Fruit fly (Drosophila melanogaster) whole organism, pupa: ENCODE measurements around the gene mthl9.
A peak's percentile ranks its signal among the peaks of the same experiment; 100 is the strongest.

Experiments
- CG10348 ChIP-seq: fragments of 200-800 bp; sonication (Bioruptor generic); IDR thresholded peaks from 2 replicates; pipeline ENCODE4 v1.3.6; 2022; ENCODE audit warnings: missing biosample characterization, missing genetic modification characterization
- CG12605 ChIP-seq: fragments of 200-800 bp; sonication (Bioruptor generic); IDR thresholded peaks from 2 replicates; pipeline ENCODE4 v1.3.6; 2022; ENCODE audit warnings: missing biosample characterization, missing genetic modification characterization
- CG13204 ChIP-seq: fragments of 200-800 bp; sonication (Bioruptor generic); optimal IDR thresholded peaks from 2 replicates; lab custom pipeline; 2018; ENCODE audit warnings: missing biosample characterization, mild to moderate bottlenecking, missing genetic modification characterization, moderate library complexity
- CG14655 ChIP-seq: fragments of 200-800 bp; sonication (Bioruptor generic); optimal IDR thresholded peaks from 3 replicates; lab custom pipeline; 2017; ENCODE audit warnings: mild to moderate bottlenecking, missing biosample characterization, missing genetic modification reagents, missing genetic modification characterization
- CG15710 ChIP-seq: fragments of 200-800 bp; sonication (Bioruptor generic); optimal IDR thresholded peaks from 2 replicates; lab custom pipeline; 2018; ENCODE audit warnings: missing biosample characterization, mild to moderate bottlenecking, missing genetic modification characterization, moderate library complexity
- CG17806 ChIP-seq: fragments of 200-800 bp; sonication (Bioruptor generic); optimal IDR thresholded peaks from 2 replicates; lab custom pipeline; 2018; ENCODE audit warnings: missing biosample characterization, mild to moderate bottlenecking, missing genetic modification characterization, moderate library complexity
- CG32121 ChIP-seq: fragments of 200-800 bp; sonication (Bioruptor generic); IDR thresholded peaks from 2 replicates; pipeline ENCODE4 v1.3.6; 2022; ENCODE audit warnings: missing biosample characterization, missing genetic modification characterization
- CG34367 ChIP-seq: fragments of 200-800 bp; sonication (Bioruptor generic); optimal IDR thresholded peaks from 2 replicates; lab custom pipeline; 2018; ENCODE audit warnings: missing biosample characterization, mild to moderate bottlenecking, missing genetic modification characterization
- CG4496 ChIP-seq: fragments of 200-800 bp; sonication (Bioruptor generic); IDR thresholded peaks from 3 replicates; pipeline ENCODE4 v1.3.6; 2022; ENCODE audit warnings: missing biosample characterization, missing genetic modification characterization
- CG8159 ChIP-seq: fragments of 200-800 bp; sonication (Bioruptor generic); optimal IDR thresholded peaks from 3 replicates; lab custom pipeline; 2018; ENCODE audit warnings: missing biosample characterization, mild to moderate bottlenecking, missing genetic modification characterization, moderate library complexity
- CG8301 ChIP-seq: fragments of 200-800 bp; sonication (Bioruptor generic); optimal IDR thresholded peaks from 2 replicates; lab custom pipeline; 2018; ENCODE audit warnings: missing biosample characterization, mild to moderate bottlenecking, missing genetic modification characterization
- CG9948 ChIP-seq: fragments of 200-800 bp; sonication (Bioruptor generic); optimal IDR thresholded peaks from 2 replicates; lab custom pipeline; 2018; ENCODE audit warnings: missing biosample characterization, mild to moderate bottlenecking, missing genetic modification characterization, moderate library complexity
- D1 ChIP-seq: fragments of 200-800 bp; sonication (Bioruptor generic); optimal IDR thresholded peaks from 2 replicates; lab custom pipeline; 2018; ENCODE audit warnings: missing biosample characterization, mild to moderate bottlenecking, missing genetic modification characterization, moderate library complexity
- EcR ChIP-seq: fragments of 200-800 bp; sonication (Bioruptor generic); optimal IDR thresholded peaks from 3 replicates; lab custom pipeline; 2019; ENCODE audit warnings: missing biosample characterization, missing genetic modification characterization, mild to moderate bottlenecking, moderate library complexity, missing genetic modification reagents
- Ets98B ChIP-seq: fragments of 200-800 bp; sonication (Bioruptor generic); IDR thresholded peaks from 2 replicates; pipeline ENCODE4 v1.3.6; 2022; ENCODE audit warnings: missing biosample characterization, missing genetic modification characterization
- Pif1A ChIP-seq: fragments of 200-800 bp; sonication (Bioruptor generic); optimal IDR thresholded peaks from 3 replicates; lab custom pipeline; 2016; ENCODE audit warnings: missing biosample characterization, missing genetic modification characterization
- Pif1B ChIP-seq: fragments of 200-800 bp; sonication (Bioruptor generic); optimal IDR thresholded peaks from 3 replicates; lab custom pipeline; 2016; ENCODE audit warnings: missing biosample characterization, missing genetic modification characterization
- Snoo ChIP-seq: fragments of 200-800 bp; sonication (Bioruptor generic); optimal IDR thresholded peaks from 3 replicates; lab custom pipeline; 2017; ENCODE audit warnings: missing biosample characterization, mild to moderate bottlenecking, missing genetic modification characterization, inconsistent platforms
- fd96Ca ChIP-seq: fragments of 200-800 bp; sonication (Bioruptor generic); IDR thresholded peaks from 3 replicates; pipeline ENCODE4 v1.3.6; 2022; ENCODE audit warnings: missing biosample characterization, missing genetic modification characterization
- gl ChIP-seq: fragments of 200-800 bp; sonication (Bioruptor generic); optimal IDR thresholded peaks from 2 replicates; lab custom pipeline; 2018; ENCODE audit warnings: missing biosample characterization, mild to moderate bottlenecking, missing genetic modification characterization
- rn ChIP-seq: fragments of 200-800 bp; sonication (Bioruptor generic); IDR thresholded peaks from 2 replicates; pipeline ENCODE4 v1.3.6; 2022; ENCODE audit warnings: missing biosample characterization, missing genetic modification characterization

mthl9 gene

DNA sequence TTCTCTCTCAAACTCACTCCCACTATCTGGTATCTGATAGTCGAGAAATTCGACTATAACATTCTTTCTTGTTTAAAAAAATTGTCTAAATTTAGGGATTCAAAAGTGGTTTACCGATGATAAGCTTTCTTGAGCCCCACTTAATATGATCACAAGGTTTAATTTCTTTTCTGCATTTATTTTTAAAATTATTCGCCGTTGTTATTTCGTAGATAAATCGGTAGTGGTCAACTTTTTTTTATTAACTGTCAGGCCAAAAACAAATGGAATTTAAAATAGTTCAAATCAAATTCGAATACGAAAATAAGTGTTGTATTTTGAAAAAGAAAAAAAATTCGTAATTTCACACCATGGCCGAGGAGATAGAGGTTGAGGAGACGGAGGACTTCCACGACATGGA is 25.6 kb upstream of the mthl9 start, which contains the start of gene Roc1b:
TSS of gene Roc1b (plus strand) at position 301 of the 400 bp plus-strand sequence.
- TF ChIP-seq CG32121 (GFP tag; lab: Robert Waterston, UW): no peak
- TF ChIP-seq, all 21 proteins: peak for 0

DNA sequence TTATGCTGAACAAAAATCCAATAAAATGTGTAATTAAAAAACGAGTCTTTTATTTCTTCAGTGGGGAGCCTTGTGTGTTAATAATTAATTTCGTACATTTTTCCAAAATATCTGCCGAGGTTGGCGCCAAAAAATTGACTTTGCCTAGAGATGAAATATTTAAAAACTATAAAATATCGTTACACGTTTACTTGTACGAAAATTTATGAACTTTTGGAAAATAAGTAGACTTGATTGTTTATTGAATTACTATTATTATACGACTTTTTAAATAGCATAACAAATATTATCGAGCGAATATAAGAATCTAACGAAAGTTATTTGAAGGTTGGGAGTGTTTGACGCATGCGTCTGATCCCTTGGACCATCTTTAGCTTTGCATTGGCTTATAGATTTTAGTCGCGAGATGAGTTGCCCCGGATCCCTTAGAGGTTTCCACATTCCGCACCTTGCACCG is 23.9 kb upstream of the mthl9 start, which contains the start of gene CG1231:
TSS of gene CG1231 (plus strand) at position 407 of the 457 bp plus-strand sequence.
- TF ChIP-seq fd96Ca (GFP tag; lab: Robert Waterston, UW): no peak
- no peak for TF ChIP-seq CG15710 (tag; lab: Kevin White, UChicago)
- TF ChIP-seq CG8159: no peak
- TF ChIP-seq CG14655 (GFP tag; lab: Kevin White, UChicago): no peak
- TF ChIP-seq CG13204: no peak
- TF ChIP-seq Snoo (tag; lab: Kevin White, UChicago): no peak
- no peak for TF ChIP-seq rn (GFP tag; lab: Robert Waterston, UW)
- TF ChIP-seq gl (tag; lab: Kevin White, UChicago): no peak
- TF ChIP-seq Pif1A (GFP tag; lab: Kevin White, UChicago): no peak
- TF ChIP-seq CG32121 (GFP tag; lab: Robert Waterston, UW): no peak
- no peak for TF ChIP-seq D1 (tag; lab: Kevin White, UChicago)
- TF ChIP-seq Ets98B (GFP tag; lab: Robert Waterston, UW): no peak

DNA sequence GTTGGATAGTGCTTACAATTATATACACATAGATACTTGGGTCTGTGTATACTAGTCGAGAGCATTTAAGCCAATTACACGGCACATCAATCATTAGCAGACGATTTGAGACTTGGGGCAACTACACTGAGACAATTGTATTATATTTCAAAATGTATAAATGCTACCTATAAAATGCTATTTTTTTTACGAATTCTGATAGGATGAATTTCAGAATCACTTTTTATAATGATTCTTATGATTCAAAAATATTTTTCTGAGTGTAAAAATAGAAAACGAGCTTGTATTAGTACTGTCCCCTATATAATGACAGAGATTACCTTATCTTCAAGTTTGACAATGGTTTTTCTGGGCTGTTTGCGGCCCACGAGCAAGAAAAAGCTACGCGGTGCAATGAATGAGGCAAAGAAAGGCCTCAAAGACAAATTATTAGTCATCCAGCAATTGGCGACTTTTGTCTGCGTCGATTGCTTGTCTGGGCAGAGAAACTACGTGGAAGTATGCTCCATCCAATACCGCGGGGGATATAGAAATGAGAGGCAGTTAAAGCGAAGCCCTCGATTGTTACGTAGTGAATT is 18.6 kb upstream of the mthl9 start:
- no peak for TF ChIP-seq CG8159
- TF ChIP-seq CG32121 (GFP tag; lab: Robert Waterston, UW): peak; percentile 82
- TF ChIP-seq Pif1A (GFP tag; lab: Kevin White, UChicago): no peak
- no peak for TF ChIP-seq fd96Ca (GFP tag; lab: Robert Waterston, UW)
- peak; percentile 39; the same call in 1 of the 2 replicates for TF ChIP-seq rn (GFP tag; lab: Robert Waterston, UW)
- TF ChIP-seq CG34367: no peak
- TF ChIP-seq Pif1B (GFP tag; lab: Kevin White, UChicago): no peak
- TF ChIP-seq CG8301 (tag; lab: Kevin White, UChicago): no peak
- TF ChIP-seq CG17806 (tag; lab: Kevin White, UChicago): peak; percentile 50
- peak; percentile 72 for TF ChIP-seq CG12605 (GFP tag; lab: Robert Waterston, UW)
- TF ChIP-seq EcR: no peak
- TF ChIP-seq D1 (tag; lab: Kevin White, UChicago): no peak
- TF ChIP-seq CG13204: no peak
- TF ChIP-seq Ets98B (GFP tag; lab: Robert Waterston, UW): peak; percentile 63
- TF ChIP-seq CG10348 (GFP tag; lab: Robert Waterston, UW): no peak
- TF ChIP-seq Snoo (tag; lab: Kevin White, UChicago): no peak
- TF ChIP-seq CG14655 (GFP tag; lab: Kevin White, UChicago): no peak
- TF ChIP-seq CG15710 (tag; lab: Kevin White, UChicago): peak; percentile 8
- peak; percentile 71 for TF ChIP-seq CG9948 (tag; lab: Kevin White, UChicago)
- peak; percentile 82 for TF ChIP-seq CG4496 (GFP tag; lab: Robert Waterston, UW)
- TF ChIP-seq gl (tag; lab: Kevin White, UChicago): no peak

DNA sequence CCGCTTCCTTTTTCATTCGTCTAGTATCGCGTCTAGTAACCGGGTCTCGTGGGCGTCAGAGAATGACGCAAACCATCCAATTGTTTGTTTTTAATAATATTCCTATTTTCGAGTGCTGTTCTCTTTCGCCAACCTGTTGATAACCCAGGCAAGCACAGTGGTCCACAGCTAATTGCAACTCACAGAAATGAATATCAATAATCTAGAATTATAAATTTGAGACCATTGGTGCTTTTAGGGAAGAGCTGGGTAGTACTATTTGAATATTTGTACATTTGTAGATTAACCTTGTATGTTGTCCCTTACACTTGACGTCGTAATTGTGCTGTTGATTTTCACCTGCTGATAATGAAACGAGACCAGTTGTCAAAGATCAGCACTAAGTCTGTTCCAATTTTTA is 17.6 kb upstream of the mthl9 start:
- no peak for TF ChIP-seq CG17806 (tag; lab: Kevin White, UChicago)
- TF ChIP-seq D1 (tag; lab: Kevin White, UChicago): no peak
- TF ChIP-seq CG4496 (GFP tag; lab: Robert Waterston, UW): no peak
- TF ChIP-seq, all 21 proteins: peak for 0

DNA sequence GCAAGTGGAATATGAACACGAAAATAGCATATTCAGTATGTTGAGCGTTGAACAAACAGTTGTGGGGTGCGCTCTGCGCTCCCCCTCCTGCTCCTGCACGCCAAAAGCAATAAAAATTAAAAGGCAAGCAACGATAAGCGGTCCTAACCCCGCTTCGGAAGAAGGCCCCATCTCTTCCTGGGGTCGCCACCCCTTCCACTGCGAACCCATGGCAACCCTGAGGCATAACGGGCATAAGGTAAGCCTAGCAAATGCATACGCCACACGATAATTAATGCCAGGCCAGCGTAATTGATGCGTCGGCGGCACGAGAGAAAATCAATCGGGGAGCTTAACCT is 16.3 kb upstream of the mthl9 start:
- no peak for TF ChIP-seq CG14655 (GFP tag; lab: Kevin White, UChicago)
- no peak for TF ChIP-seq Snoo (tag; lab: Kevin White, UChicago)
- no peak for TF ChIP-seq CG9948 (tag; lab: Kevin White, UChicago)
- TF ChIP-seq CG12605 (GFP tag; lab: Robert Waterston, UW): no peak
- TF ChIP-seq CG10348 (GFP tag; lab: Robert Waterston, UW): no peak
- no peak for TF ChIP-seq Pif1A (GFP tag; lab: Kevin White, UChicago)
- TF ChIP-seq gl (tag; lab: Kevin White, UChicago): no peak
- no peak for TF ChIP-seq CG8301 (tag; lab: Kevin White, UChicago)
- no peak for TF ChIP-seq CG13204
- TF ChIP-seq CG17806 (tag; lab: Kevin White, UChicago): no peak
- no peak for TF ChIP-seq CG34367
- TF ChIP-seq fd96Ca (GFP tag; lab: Robert Waterston, UW): no peak
- TF ChIP-seq rn (GFP tag; lab: Robert Waterston, UW): no peak
- TF ChIP-seq Pif1B (GFP tag; lab: Kevin White, UChicago): no peak
- no peak for TF ChIP-seq CG15710 (tag; lab: Kevin White, UChicago)
- TF ChIP-seq CG8159: no peak
- no peak for TF ChIP-seq CG32121 (GFP tag; lab: Robert Waterston, UW)
- no peak for TF ChIP-seq Ets98B (GFP tag; lab: Robert Waterston, UW)
- TF ChIP-seq D1 (tag; lab: Kevin White, UChicago): no peak
- TF ChIP-seq CG4496 (GFP tag; lab: Robert Waterston, UW): no peak
